Fruit fly (Drosophila melanogaster) whole organism, adult: ENCODE measurements around the gene CG9795.

ENCODE experiments used
- CG11617 ChIP-seq: fragments of 200-800 bp; sonication (Bioruptor generic); optimal IDR thresholded peaks from 2 replicates; lab custom pipeline; 2017; ENCODE audit warnings: mild to moderate bottlenecking, missing biosample characterization, missing genetic modification reagents, missing genetic modification characterization
- CG1620 ChIP-seq: fragments of 200-800 bp; sonication (Bioruptor generic); optimal IDR thresholded peaks from 2 replicates; lab custom pipeline; 2016; ENCODE audit warnings: missing biosample characterization, missing genetic modification characterization
- CG5204 ChIP-seq: fragments of 200-800 bp; sonication (Bioruptor generic); optimal IDR thresholded peaks from 2 replicates; lab custom pipeline; 2016; ENCODE audit warnings: missing biosample characterization, missing genetic modification characterization
- CG7045 ChIP-seq: fragments of 200-800 bp; sonication (Bioruptor generic); optimal IDR thresholded peaks from 2 replicates; lab custom pipeline; 2017; ENCODE audit warnings: missing biosample characterization, mild to moderate bottlenecking, missing genetic modification characterization
- Clk ChIP-seq: fragments of 200-800 bp; sonication (Bioruptor generic); optimal IDR thresholded peaks from 2 replicates; lab custom pipeline; 2017; ENCODE audit warnings: missing biosample characterization, missing genetic modification characterization
- Crg-1 ChIP-seq: fragments of 200-800 bp; sonication (Bioruptor generic); optimal IDR thresholded peaks from 2 replicates; lab custom pipeline; 2016; ENCODE audit warnings: missing biosample characterization, missing genetic modification characterization
- Mnt ChIP-seq: fragments of 200-800 bp; sonication (Bioruptor generic); optimal IDR thresholded peaks from 2 replicates; lab custom pipeline; 2016; ENCODE audit warnings: missing biosample characterization, mild to moderate bottlenecking, missing genetic modification characterization
- bab1 ChIP-seq: fragments of 200-800 bp; sonication (Bioruptor generic); optimal IDR thresholded peaks from 3 replicates; lab custom pipeline; 2019; ENCODE audit warnings: missing biosample characterization, mild to moderate bottlenecking, missing genetic modification characterization, moderate library complexity
- cic ChIP-seq: fragments of 200-800 bp; sonication (Bioruptor generic); optimal IDR thresholded peaks from 2 replicates; lab custom pipeline; 2017; ENCODE audit warnings: missing biosample characterization, mild to moderate bottlenecking, missing genetic modification characterization, moderate library complexity
- kay ChIP-seq: fragments of 200-800 bp; sonication (Bioruptor generic); peaks from one replicate; lab custom pipeline; 2016; ENCODE audit warnings: missing biosample characterization, missing genetic modification characterization, borderline replicate concordance
- ovo ChIP-seq: fragments of 200-800 bp; sonication (Bioruptor generic); optimal IDR thresholded peaks from 2 replicates; lab custom pipeline; 2016; ENCODE audit warnings: missing biosample characterization, missing genetic modification characterization

DNA sequence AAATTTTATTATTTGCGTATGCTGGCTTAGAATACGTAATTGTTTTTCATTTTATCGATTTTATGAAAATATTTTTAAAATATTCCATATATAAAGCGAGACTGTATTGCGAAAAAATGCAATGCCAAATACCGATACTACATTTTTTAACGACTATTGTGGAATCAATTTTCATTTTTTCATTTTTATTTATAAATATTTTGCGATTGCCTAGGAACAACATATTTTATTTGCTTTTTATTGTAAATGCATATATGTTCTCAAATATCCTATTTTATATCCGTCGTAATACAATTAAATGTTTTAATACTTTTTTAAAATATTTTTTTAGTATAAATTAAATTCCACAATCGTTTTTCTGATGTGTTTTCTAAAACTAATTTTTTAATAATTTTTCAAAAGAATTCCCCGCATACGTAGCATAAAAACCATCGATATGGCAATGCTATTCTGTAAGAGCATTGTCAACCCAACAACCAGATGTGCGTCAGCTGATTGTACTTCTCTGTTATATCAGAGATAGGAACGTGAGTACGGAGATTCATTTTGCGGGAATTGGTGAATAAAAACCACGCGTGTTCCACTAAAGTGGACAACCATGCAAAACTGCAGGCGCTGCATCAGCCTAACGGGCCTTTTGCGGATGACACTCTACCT, 8.3 kb upstream of the CG9795 start, which contains the start of gene Suv3:
- TF ChIP-seq ovo (GFP tag; lab: Kevin White, UChicago) (no peak), CG1620 (GFP tag; lab: Kevin White, UChicago) (peak; percentile 19), CG5204 (GFP tag; lab: Kevin White, UChicago) (no peak), Mnt (GFP tag; lab: Kevin White, UChicago) (peak; percentile 52), Clk (GFP tag; lab: Kevin White, UChicago) (no peak), CG11617 (GFP tag; lab: Kevin White, UChicago) (peak; percentile 59), cic (GFP tag; lab: Kevin White, UChicago) (no peak), bab1 (peak; percentile 39), kay (GFP tag; lab: Kevin White, UChicago) (peak; percentile 70), Crg-1 (GFP tag; lab: Kevin White, UChicago) (no peak), CG7045 (GFP tag; lab: Kevin White, UChicago) (peak; percentile 32)
